Worm (Caenorhabditis elegans) whole organism, L4 larva: ENCODE results near the gene Y38F1A.8.

Experiments
- D1046.2 ChIP-seq: fragments of 200-800 bp; sonication (Bioruptor generic); IDR thresholded peaks from 2 replicates; pipeline ENCODE4 v1.3.6; 2022; ENCODE audit warnings: missing genetic modification characterization, missing compliant biosample characterization
- F26F4.8 ChIP-seq: fragments of 200-800 bp; sonication (Bioruptor generic); conservative IDR thresholded peaks from 2 replicates; pipeline ENCODE4 v1.3.6; 2022; ENCODE audit warnings: missing genetic modification characterization, missing compliant biosample characterization
- F37D6.2 ChIP-seq: sonication (generic microtip); optimal IDR thresholded peaks from 2 replicates; lab custom pipeline; 2016; ENCODE audit warnings: mild to moderate bottlenecking, missing genetic modification characterization, missing compliant biosample characterization
- F49E8.2 ChIP-seq: sonication (generic microtip); optimal IDR thresholded peaks from 2 replicates; lab custom pipeline; 2016; ENCODE audit warnings: missing compliant biosample characterization, mild to moderate bottlenecking, missing genetic modification characterization, borderline replicate concordance
- R02D3.7 ChIP-seq: fragments of 150-350 bp; sonication (generic microtip); optimal IDR thresholded peaks from 3 replicates; lab custom pipeline; 2014; ENCODE audit warnings: missing biosample characterization, missing genetic modification characterization
- T26A8.4 ChIP-seq: fragments of 200-800 bp; sonication (Bioruptor generic); IDR thresholded peaks from 2 replicates; pipeline ENCODE4 v1.3.6; 2022; ENCODE audit warnings: missing genetic modification characterization, missing compliant biosample characterization
- Y48G9A.11 ChIP-seq: fragments of 200-800 bp; sonication (Bioruptor generic); IDR thresholded peaks from 2 replicates; pipeline ENCODE4 v1.3.6; 2022; ENCODE audit warnings: missing genetic modification reagents, missing genetic modification characterization, missing compliant biosample characterization
- Y5F2A.4 ChIP-seq: fragments of 200-800 bp; sonication (Bioruptor generic); optimal IDR thresholded peaks from 2 replicates; lab custom pipeline; 2018; ENCODE audit warnings: mild to moderate bottlenecking, missing genetic modification characterization, missing compliant biosample characterization
- Y75B8A.6 ChIP-seq: fragments of 200-800 bp; sonication (Bioruptor generic); IDR thresholded peaks from 2 replicates; pipeline ENCODE4 v1.3.6; 2022; ENCODE audit warnings: missing genetic modification reagents, missing genetic modification characterization, missing compliant biosample characterization
- ZK337.2 ChIP-seq: fragments of 200-800 bp; sonication (Bioruptor generic); IDR thresholded peaks from 2 replicates; pipeline ENCODE4 v1.3.6; 2022; ENCODE audit warnings: missing genetic modification reagents, missing genetic modification characterization, missing compliant biosample characterization
- aha-1 ChIP-seq: fragments of 150-350 bp; peaks from one replicate; lab custom pipeline; 2014; ENCODE audit warnings: missing biosample characterization, missing genetic modification characterization
- attf-4 ChIP-seq: sonication (generic microtip); optimal IDR thresholded peaks from 3 replicates; lab custom pipeline; 2017; ENCODE audit warnings: missing biosample characterization, missing genetic modification characterization
- ceh-20 ChIP-seq: fragments of 200-800 bp; sonication (Bioruptor generic); IDR thresholded peaks from 2 replicates; pipeline ENCODE4 v1.3.6; 2022; ENCODE audit warnings: missing genetic modification reagents, missing genetic modification characterization, missing compliant biosample characterization
- ceh-28 ChIP-seq: fragments of 150-350 bp; optimal IDR thresholded peaks from 2 replicates; lab custom pipeline; 2014; ENCODE audit warnings: missing biosample characterization, missing genetic modification reagents, missing genetic modification characterization
- ceh-32 ChIP-seq: sonication (generic microtip); optimal IDR thresholded peaks from 2 replicates; lab custom pipeline; 2016; ENCODE audit warnings: mild to moderate bottlenecking, missing genetic modification characterization, missing compliant biosample characterization; ENCODE audit not compliant: poor library complexity
- ceh-82 ChIP-seq: sonication (generic microtip); optimal IDR thresholded peaks from 2 replicates; lab custom pipeline; 2017; ENCODE audit warnings: missing biosample characterization, missing genetic modification characterization
- ces-1 ChIP-seq: fragments of 150-350 bp; sonication (generic microtip); optimal IDR thresholded peaks from 4 replicates; lab custom pipeline; 2014; ENCODE audit warnings: missing biosample characterization, missing genetic modification reagents, missing genetic modification characterization
- daf-16 ChIP-seq, 3 experiments: sonication (generic microtip); optimal IDR thresholded peaks; 2 replicates each; lab custom pipeline; 2016 to 2017; ENCODE audit warnings: missing genetic modification characterization in 3 of 3, missing genetic modification reagents in 3 of 3, mild to moderate bottlenecking in 2 of 3, missing compliant biosample characterization in 2 of 3, missing biosample characterization in 1 of 3, moderate library complexity in 1 of 3
- dmd-9 ChIP-seq: fragments of 200-800 bp; sonication (Bioruptor generic); IDR thresholded peaks from 2 replicates; pipeline ENCODE4 v1.3.6; 2022; ENCODE audit warnings: missing genetic modification reagents, missing genetic modification characterization, missing compliant biosample characterization
- dpl-1 ChIP-seq: fragments of 150-350 bp; optimal IDR thresholded peaks from 2 replicates; lab custom pipeline; 2014; ENCODE audit warnings: missing biosample characterization, missing genetic modification reagents, missing genetic modification characterization
- egl-43 ChIP-seq: fragments of 200-800 bp; sonication (Bioruptor generic); IDR thresholded peaks from 2 replicates; pipeline ENCODE4 v1.3.6; 2022; ENCODE audit warnings: missing genetic modification reagents, missing genetic modification characterization, missing compliant biosample characterization
- fos-1 ChIP-seq: fragments of 150-350 bp; optimal IDR thresholded peaks from 2 replicates; lab custom pipeline; 2014; ENCODE audit warnings: missing biosample characterization, missing genetic modification characterization
- gei-8 ChIP-seq: fragments of 200-800 bp; sonication (Bioruptor generic); optimal IDR thresholded peaks from 2 replicates; lab custom pipeline; 2018; ENCODE audit warnings: mild to moderate bottlenecking, missing genetic modification characterization, missing compliant biosample characterization
- lim-7 ChIP-seq: fragments of 200-800 bp; sonication (Bioruptor generic); IDR thresholded peaks from 2 replicates; pipeline ENCODE4 v1.3.6; 2022; ENCODE audit warnings: missing genetic modification characterization, missing compliant biosample characterization
- lin-1 ChIP-seq: fragments of 200-800 bp; sonication (Bioruptor generic); IDR thresholded peaks from 2 replicates; pipeline ENCODE4 v1.3.6; 2022; ENCODE audit warnings: missing genetic modification reagents, missing genetic modification characterization, missing compliant biosample characterization
- lin-15B ChIP-seq: fragments of 150-350 bp; sonication (generic microtip); optimal IDR thresholded peaks from 3 replicates; lab custom pipeline; 2014; ENCODE audit warnings: missing biosample characterization, missing genetic modification characterization
- lir-3 ChIP-seq: sonication (generic microtip); optimal IDR thresholded peaks from 2 replicates; lab custom pipeline; 2016; ENCODE audit warnings: mild to moderate bottlenecking, missing genetic modification characterization, missing compliant biosample characterization
- madf-5 ChIP-seq, 2 experiments: fragments of 200-800 bp; sonication (Bioruptor generic); IDR thresholded peaks; 2 replicates each; pipeline ENCODE4 v1.3.6; 2022; ENCODE audit warnings: missing compliant biosample characterization in 2 of 2, missing genetic modification characterization in 2 of 2
- madf-9 ChIP-seq: fragments of 200-800 bp; sonication (Bioruptor generic); conservative IDR thresholded peaks from 2 replicates; pipeline ENCODE4 v1.3.6; 2022; ENCODE audit warnings: missing genetic modification reagents, missing genetic modification characterization, missing compliant biosample characterization
- mep-1 ChIP-seq: fragments of 150-350 bp; sonication (generic microtip); optimal IDR thresholded peaks from 3 replicates; lab custom pipeline; 2014; ENCODE audit warnings: missing biosample characterization, missing genetic modification characterization
- mxl-3 ChIP-seq: fragments of 200-800 bp; sonication (Bioruptor generic); optimal IDR thresholded peaks from 2 replicates; lab custom pipeline; 2018; ENCODE audit warnings: mild to moderate bottlenecking, missing genetic modification characterization, missing compliant biosample characterization
- nhr-10 ChIP-seq: fragments of 150-350 bp; optimal IDR thresholded peaks from 2 replicates; lab custom pipeline; 2014; ENCODE audit warnings: missing biosample characterization, missing genetic modification characterization
- nhr-102 ChIP-seq: sonication (generic microtip); optimal IDR thresholded peaks from 2 replicates; lab custom pipeline; 2016; ENCODE audit warnings: mild to moderate bottlenecking, missing genetic modification characterization, moderate library complexity, missing compliant biosample characterization
- nhr-237 ChIP-seq: sonication (generic microtip); optimal IDR thresholded peaks from 2 replicates; lab custom pipeline; 2017; ENCODE audit warnings: missing biosample characterization, missing genetic modification characterization
- nhr-25 ChIP-seq: sonication (generic microtip); optimal IDR thresholded peaks from 2 replicates; lab custom pipeline; 2017; ENCODE audit warnings: missing genetic modification characterization, mild to moderate bottlenecking, missing compliant biosample characterization, antibody characterized with exemption, moderate library complexity, borderline replicate concordance; ENCODE audit not compliant: insufficient read depth
- nhr-41 ChIP-seq: fragments of 200-800 bp; sonication (Bioruptor generic); IDR thresholded peaks from 2 replicates; pipeline ENCODE4 v1.3.6; 2022; ENCODE audit warnings: missing genetic modification reagents, missing genetic modification characterization, missing compliant biosample characterization
- nhr-76 ChIP-seq: fragments of 150-350 bp; optimal IDR thresholded peaks from 2 replicates; lab custom pipeline; 2014; ENCODE audit warnings: missing biosample characterization, missing genetic modification characterization
- pha-4 ChIP-seq, 2 experiments: fragments of 150-350 bp in 1 of 2; fragments of 200-800 bp in 1 of 2; sonication (Bioruptor generic) in 1 of 2; IDR thresholded peaks in 1 of 2; optimal IDR thresholded peaks in 1 of 2; 2 replicates each; pipeline versions ENCODE4 v1.3.6 to Lab custom; 2014 to 2022; ENCODE audit warnings: missing genetic modification characterization in 2 of 2, missing genetic modification reagents in 2 of 2, missing biosample characterization in 1 of 2, missing compliant biosample characterization in 1 of 2
- php-3 ChIP-seq: fragments of 200-800 bp; sonication (Bioruptor generic); IDR thresholded peaks from 2 replicates; pipeline ENCODE4 v1.3.6; 2022; ENCODE audit warnings: missing genetic modification reagents, missing genetic modification characterization, missing compliant biosample characterization
- pqm-1 ChIP-seq: sonication (generic microtip); optimal IDR thresholded peaks from 2 replicates; lab custom pipeline; 2017; ENCODE audit warnings: missing biosample characterization, missing genetic modification characterization
- saeg-2 ChIP-seq: fragments of 200-800 bp; sonication (Bioruptor generic); IDR thresholded peaks from 2 replicates; pipeline ENCODE4 v1.3.6; 2022; ENCODE audit warnings: missing genetic modification reagents, missing genetic modification characterization, missing compliant biosample characterization
- sdz-12 ChIP-seq: fragments of 200-800 bp; sonication (Bioruptor generic); optimal IDR thresholded peaks from 2 replicates; lab custom pipeline; 2018; ENCODE audit warnings: mild to moderate bottlenecking, missing genetic modification characterization, missing compliant biosample characterization
- snpc-1.2 ChIP-seq: fragments of 200-800 bp; sonication (Bioruptor generic); IDR thresholded peaks from 2 replicates; pipeline ENCODE4 v1.3.6; 2022; ENCODE audit warnings: missing genetic modification reagents, missing genetic modification characterization, missing compliant biosample characterization
- tag-97 ChIP-seq: fragments of 200-800 bp; sonication (Bioruptor generic); IDR thresholded peaks from 2 replicates; pipeline ENCODE4 v1.3.6; 2022; ENCODE audit warnings: missing genetic modification characterization, missing compliant biosample characterization
- unc-130 ChIP-seq: sonication (generic microtip); optimal IDR thresholded peaks from 2 replicates; lab custom pipeline; 2016; ENCODE audit warnings: missing genetic modification reagents, missing genetic modification characterization, missing compliant biosample characterization
- unc-39 ChIP-seq: sonication (generic microtip); optimal IDR thresholded peaks from 2 replicates; lab custom pipeline; 2017; ENCODE audit warnings: missing biosample characterization, missing genetic modification characterization
- vab-7 ChIP-seq: fragments of 200-800 bp; sonication (Bioruptor generic); IDR thresholded peaks from 2 replicates; pipeline ENCODE4 v1.3.6; 2022; ENCODE audit warnings: missing genetic modification reagents, missing genetic modification characterization, missing compliant biosample characterization
- zfp-2 ChIP-seq: sonication (generic microtip); optimal IDR thresholded peaks from 2 replicates; lab custom pipeline; 2016; ENCODE audit warnings: mild to moderate bottlenecking, missing genetic modification characterization, missing compliant biosample characterization
- zfp-3 ChIP-seq: fragments of 200-800 bp; sonication (Bioruptor generic); conservative IDR thresholded peaks from 2 replicates; pipeline ENCODE4 v1.3.6; 2022; ENCODE audit warnings: missing genetic modification reagents, missing genetic modification characterization, missing compliant biosample characterization
- zip-11 ChIP-seq: fragments of 200-800 bp; sonication (Bioruptor generic); IDR thresholded peaks from 2 replicates; pipeline ENCODE4 v1.3.6; 2022; ENCODE audit warnings: missing genetic modification characterization, missing compliant biosample characterization
- ztf-11 ChIP-seq: fragments of 150-350 bp; optimal IDR thresholded peaks from 2 replicates; lab custom pipeline; 2014; ENCODE audit warnings: missing biosample characterization, missing genetic modification characterization
- ztf-7 ChIP-seq: fragments of 150-350 bp; optimal IDR thresholded peaks from 2 replicates; lab custom pipeline; 2014; ENCODE audit warnings: missing biosample characterization, missing genetic modification characterization

Gene Y38F1A.8

ce11 chrII:12953297-12953696 lies 47.4 kb downstream of the Y38F1A.8 start:
- no peak for TF ChIP-seq nhr-102 (tag; lab: Kevin White, UChicago)
- no peak for TF ChIP-seq attf-4
- no peak for TF ChIP-seq ces-1 (GFP tag; lab: Kevin White, UChicago)
- TF ChIP-seq mxl-3 (GFP tag; lab: Kevin White, UChicago), result no peak
- TF ChIP-seq zfp-3 (GFP tag; lab: Robert Waterston, UW), result no peak
- no peak for TF ChIP-seq fos-1 (tag; lab: Kevin White, UChicago)
- no peak for TF ChIP-seq ztf-7
- TF ChIP-seq lir-3 (tag; lab: Kevin White, UChicago), result no peak
- no peak for TF ChIP-seq dmd-9 (GFP tag; lab: Robert Waterston, UW)
- TF ChIP-seq saeg-2 (GFP tag; lab: Robert Waterston, UW), result no peak
- no peak for TF ChIP-seq Y75B8A.6 (GFP tag; lab: Robert Waterston, UW)
- TF ChIP-seq lin-1 (GFP tag; lab: Robert Waterston, UW), result no peak
- TF ChIP-seq nhr-76 (tag; lab: Kevin White, UChicago), result no peak
- no peak for TF ChIP-seq nhr-25
- no peak for TF ChIP-seq php-3 (GFP tag; lab: Robert Waterston, UW)
- no peak for TF ChIP-seq lim-7 (GFP tag; lab: Robert Waterston, UW)
- no peak for TF ChIP-seq ztf-11
- TF ChIP-seq ceh-32 (tag; lab: Kevin White, UChicago), result no peak
- no peak for TF ChIP-seq unc-130 (GFP tag; lab: Kevin White, UChicago)
- TF ChIP-seq snpc-1.2 (GFP tag; lab: Robert Waterston, UW), result no peak
- TF ChIP-seq Y5F2A.4 (GFP tag; lab: Kevin White, UChicago), result no peak
- no peak for TF ChIP-seq D1046.2 (GFP tag; lab: Robert Waterston, UW)
- TF ChIP-seq unc-39 (tag; lab: Kevin White, UChicago), result no peak
- no peak for TF ChIP-seq R02D3.7 (tag; lab: Kevin White, UChicago)
- TF ChIP-seq ZK337.2 (GFP tag; lab: Robert Waterston, UW), result no peak
- TF ChIP-seq Y48G9A.11 (GFP tag; lab: Robert Waterston, UW), result no peak
- TF ChIP-seq mep-1, result peak; percentile 10
- TF ChIP-seq lin-15B (tag; lab: Kevin White, UChicago), result no peak
- TF ChIP-seq dpl-1 (GFP tag; lab: Kevin White, UChicago), result no peak
- TF ChIP-seq tag-97 (GFP tag; lab: Robert Waterston, UW), result no peak
- TF ChIP-seq aha-1 (tag; lab: Kevin White, UChicago), result no peak
- TF ChIP-seq pqm-1 (tag; lab: Kevin White, UChicago), result no peak
- no peak for TF ChIP-seq madf-5 (GFP tag; IDR thresholded peaks at IDR 0.05; lab: Robert Waterston, UW)
- TF ChIP-seq nhr-237, result no peak
- no peak for TF ChIP-seq F37D6.2 (tag; lab: Kevin White, UChicago)
- no peak for TF ChIP-seq madf-9 (GFP tag; lab: Robert Waterston, UW)
- no peak for TF ChIP-seq egl-43 (GFP tag; lab: Robert Waterston, UW)
- TF ChIP-seq ceh-20 (GFP tag; lab: Robert Waterston, UW), result no peak
- TF ChIP-seq sdz-12 (GFP tag; lab: Kevin White, UChicago), result no peak
- TF ChIP-seq nhr-41, result no peak
- no peak for TF ChIP-seq ceh-82
- no peak for TF ChIP-seq ceh-28 (tag; lab: Kevin White, UChicago)
- TF ChIP-seq zip-11, result no peak
- TF ChIP-seq zfp-2 (tag; lab: Kevin White, UChicago), result no peak
- TF ChIP-seq gei-8 (GFP tag; lab: Kevin White, UChicago), result no peak
- TF ChIP-seq pha-4 (GFP tag; IDR thresholded peaks at IDR 0.05; lab: Robert Waterston, UW), result no peak
- TF ChIP-seq pha-4 (tag; optimal IDR thresholded peaks at IDR 0.05; lab: Kevin White, UChicago), result no peak
- TF ChIP-seq nhr-10, result no peak
- TF ChIP-seq F49E8.2 (tag; lab: Kevin White, UChicago), result no peak
- peak in 1 of 2 experiments; percentile 61 for TF ChIP-seq daf-16 (GFP tag; optimal IDR thresholded peaks at IDR 0.05; lab: Kevin White, UChicago)
- TF ChIP-seq daf-16 (tag; optimal IDR thresholded peaks at IDR 0.05; lab: Kevin White, UChicago), result peak; percentile 92
- TF ChIP-seq F26F4.8, result no peak
- no peak for TF ChIP-seq T26A8.4
- TF ChIP-seq vab-7 (GFP tag; lab: Robert Waterston, UW), result no peak
